Worm (Caenorhabditis elegans): Measurements from ENCODE around the gene Y45F3A.9.

Y45F3A.9 gene

DNA sequence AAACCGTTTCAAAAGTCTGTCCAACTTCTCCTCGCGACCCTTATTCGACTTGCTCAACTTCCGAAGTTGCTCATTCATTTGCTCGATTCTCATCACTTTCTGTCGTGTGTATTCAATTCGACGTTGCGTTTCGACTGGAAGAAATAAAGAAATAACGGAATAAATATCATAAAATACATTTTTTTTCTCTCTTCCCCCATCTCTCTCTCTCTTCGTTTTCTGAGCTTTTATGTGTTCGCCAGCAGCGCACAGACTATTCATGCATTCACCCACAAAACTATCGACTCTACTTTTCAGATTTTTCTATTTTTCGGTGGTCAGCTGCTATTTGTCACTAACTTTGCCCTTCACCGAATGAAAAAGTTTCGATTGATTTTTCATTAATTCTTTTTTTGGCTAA is 34.7 kb downstream of the Y45F3A.9 start, which contains the start of gene rab-30:
Gene rab-30 (plus strand): TSS at position 301 of the 400 bp plus-strand sequence.
- TF ChIP-seq hsf-1 (GFP tag; IDR thresholded peaks at IDR 0.05) (0 out of 2 replicates have a peak, but pooled peaks have one; percentile 33), let-526 (GFP tag; IDR thresholded peaks at IDR 0.05) (no peak)

- TF ChIP-seq ztf-26 (tag; optimal IDR thresholded peaks at IDR 0.05) (no peak), Y56A3A.18 (GFP tag; IDR thresholded peaks at IDR 0.05) (no peak), ztf-3 (GFP tag; optimal IDR thresholded peaks at IDR 0.05) (no peak), Y53G8AR.9 (GFP tag; conservative IDR thresholded peaks at IDR 0.05) (no peak), let-607 (tag; optimal IDR thresholded peaks at IDR 0.05) (no peak), ztf-6 (GFP tag; IDR thresholded peaks at IDR 0.05) (no peak), lsy-27 (tag; optimal IDR thresholded peaks at IDR 0.05; ENCODE audit: borderline replicate concordance, insufficient read depth) (no peak), madf-3 (GFP tag; IDR thresholded peaks at IDR 0.05) (no peak), hrde-1 (tag; optimal IDR thresholded peaks at IDR 0.05; ENCODE audit: borderline replicate concordance) (no peak), ceh-40 (GFP tag; IDR thresholded peaks at IDR 0.05) (no peak), unc-62 (GFP tag; optimal IDR thresholded peaks at IDR 0.05) (no peak), B0035.1 (tag; optimal IDR thresholded peaks at IDR 0.05) (no peak), ccch-3 (GFP tag; optimal IDR thresholded peaks at IDR 0.05) (no peak), athp-1 (tag; optimal IDR thresholded peaks at IDR 0.05) (no peak), ztf-18 (tag; optimal IDR thresholded peaks at IDR 0.05) (no peak), T26A5.8 (tag; optimal IDR thresholded peaks at IDR 0.05) (no peak)
Measured at ce11 chrIII:10557910-10558309, 37.1 kb downstream of the Y45F3A.9 start, which contains the start of gene T21C12.4. TSS of gene T21C12.4 (minus strand) at chrIII:10558010.

DNA sequence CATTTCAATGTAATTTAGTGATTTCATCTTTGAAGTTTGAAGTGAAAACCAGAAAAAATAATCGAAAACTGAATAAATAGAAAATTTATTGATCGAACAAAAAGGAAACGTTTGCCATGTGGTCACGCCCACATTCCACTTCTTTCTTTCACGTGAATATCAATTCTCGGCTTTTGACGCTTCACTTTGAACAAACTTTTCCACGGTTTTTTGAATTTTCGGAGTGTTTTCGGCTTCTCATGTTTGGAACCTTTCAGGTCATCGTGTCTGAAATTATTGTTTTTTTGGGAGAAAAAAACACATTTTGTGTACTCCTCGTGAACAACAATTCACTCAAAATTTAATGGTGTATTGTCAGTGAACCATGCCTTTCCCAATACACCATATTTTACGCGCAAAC is 42.0 kb downstream of the Y45F3A.9 start, which contains the start of gene T21C12.8:
Gene T21C12.8 (minus strand): TSS at position 101 of the 400 bp plus-strand sequence.
- no peak for TF ChIP-seq hsf-1 (GFP tag; IDR thresholded peaks at IDR 0.05)
- TF ChIP-seq mel-28 (tag; optimal IDR thresholded peaks at IDR 0.05; ENCODE audit: borderline replicate concordance) = no peak
- no peak for TF ChIP-seq rcor-1 (GFP tag; IDR thresholded peaks at IDR 0.05)
- no peak for TF ChIP-seq D2030.7 (GFP tag; IDR thresholded peaks at IDR 0.05)
- no peak for TF ChIP-seq Y95B8A.8 (GFP tag; IDR thresholded peaks at IDR 0.05)
- TF ChIP-seq tbp1 (GFP tag; optimal IDR thresholded peaks at IDR 0.05) = no peak
- TF ChIP-seq ztf-26 (tag; optimal IDR thresholded peaks at IDR 0.05) = no peak

Measured in whole organism, young adult.